Fruit fly (Drosophila melanogaster) whole organism, pupa: ENCODE results near the gene Mst85C.
A peak's percentile ranks its signal among the peaks of the same experiment; 100 is the strongest.

Experiments
- CG10348 ChIP-seq: fragments of 200-800 bp; sonication (Bioruptor generic); IDR thresholded peaks from 2 replicates; pipeline ENCODE4 v1.3.6; 2022; ENCODE audit warnings: missing biosample characterization, missing genetic modification characterization
- CG12605 ChIP-seq: fragments of 200-800 bp; sonication (Bioruptor generic); IDR thresholded peaks from 2 replicates; pipeline ENCODE4 v1.3.6; 2022; ENCODE audit warnings: missing biosample characterization, missing genetic modification characterization
- CG13204 ChIP-seq: fragments of 200-800 bp; sonication (Bioruptor generic); optimal IDR thresholded peaks from 2 replicates; lab custom pipeline; 2018; ENCODE audit warnings: missing biosample characterization, mild to moderate bottlenecking, missing genetic modification characterization, moderate library complexity
- CG14655 ChIP-seq: fragments of 200-800 bp; sonication (Bioruptor generic); optimal IDR thresholded peaks from 3 replicates; lab custom pipeline; 2017; ENCODE audit warnings: mild to moderate bottlenecking, missing biosample characterization, missing genetic modification reagents, missing genetic modification characterization
- CG15710 ChIP-seq: fragments of 200-800 bp; sonication (Bioruptor generic); optimal IDR thresholded peaks from 2 replicates; lab custom pipeline; 2018; ENCODE audit warnings: missing biosample characterization, mild to moderate bottlenecking, missing genetic modification characterization, moderate library complexity
- CG17806 ChIP-seq: fragments of 200-800 bp; sonication (Bioruptor generic); optimal IDR thresholded peaks from 2 replicates; lab custom pipeline; 2018; ENCODE audit warnings: missing biosample characterization, mild to moderate bottlenecking, missing genetic modification characterization, moderate library complexity
- CG32121 ChIP-seq: fragments of 200-800 bp; sonication (Bioruptor generic); IDR thresholded peaks from 2 replicates; pipeline ENCODE4 v1.3.6; 2022; ENCODE audit warnings: missing biosample characterization, missing genetic modification characterization
- CG34367 ChIP-seq: fragments of 200-800 bp; sonication (Bioruptor generic); optimal IDR thresholded peaks from 2 replicates; lab custom pipeline; 2018; ENCODE audit warnings: missing biosample characterization, mild to moderate bottlenecking, missing genetic modification characterization
- CG4496 ChIP-seq: fragments of 200-800 bp; sonication (Bioruptor generic); IDR thresholded peaks from 3 replicates; pipeline ENCODE4 v1.3.6; 2022; ENCODE audit warnings: missing biosample characterization, missing genetic modification characterization
- CG8159 ChIP-seq: fragments of 200-800 bp; sonication (Bioruptor generic); optimal IDR thresholded peaks from 3 replicates; lab custom pipeline; 2018; ENCODE audit warnings: missing biosample characterization, mild to moderate bottlenecking, missing genetic modification characterization, moderate library complexity
- CG8301 ChIP-seq: fragments of 200-800 bp; sonication (Bioruptor generic); optimal IDR thresholded peaks from 2 replicates; lab custom pipeline; 2018; ENCODE audit warnings: missing biosample characterization, mild to moderate bottlenecking, missing genetic modification characterization
- CG9948 ChIP-seq: fragments of 200-800 bp; sonication (Bioruptor generic); optimal IDR thresholded peaks from 2 replicates; lab custom pipeline; 2018; ENCODE audit warnings: missing biosample characterization, mild to moderate bottlenecking, missing genetic modification characterization, moderate library complexity
- D1 ChIP-seq: fragments of 200-800 bp; sonication (Bioruptor generic); optimal IDR thresholded peaks from 2 replicates; lab custom pipeline; 2018; ENCODE audit warnings: missing biosample characterization, mild to moderate bottlenecking, missing genetic modification characterization, moderate library complexity
- EcR ChIP-seq: fragments of 200-800 bp; sonication (Bioruptor generic); optimal IDR thresholded peaks from 3 replicates; lab custom pipeline; 2019; ENCODE audit warnings: missing biosample characterization, missing genetic modification characterization, mild to moderate bottlenecking, moderate library complexity, missing genetic modification reagents
- Ets98B ChIP-seq: fragments of 200-800 bp; sonication (Bioruptor generic); IDR thresholded peaks from 2 replicates; pipeline ENCODE4 v1.3.6; 2022; ENCODE audit warnings: missing biosample characterization, missing genetic modification characterization
- Pif1A ChIP-seq: fragments of 200-800 bp; sonication (Bioruptor generic); optimal IDR thresholded peaks from 3 replicates; lab custom pipeline; 2016; ENCODE audit warnings: missing biosample characterization, missing genetic modification characterization
- Pif1B ChIP-seq: fragments of 200-800 bp; sonication (Bioruptor generic); optimal IDR thresholded peaks from 3 replicates; lab custom pipeline; 2016; ENCODE audit warnings: missing biosample characterization, missing genetic modification characterization
- Snoo ChIP-seq: fragments of 200-800 bp; sonication (Bioruptor generic); optimal IDR thresholded peaks from 3 replicates; lab custom pipeline; 2017; ENCODE audit warnings: missing biosample characterization, mild to moderate bottlenecking, missing genetic modification characterization, inconsistent platforms
- fd96Ca ChIP-seq: fragments of 200-800 bp; sonication (Bioruptor generic); IDR thresholded peaks from 3 replicates; pipeline ENCODE4 v1.3.6; 2022; ENCODE audit warnings: missing biosample characterization, missing genetic modification characterization
- gl ChIP-seq: fragments of 200-800 bp; sonication (Bioruptor generic); optimal IDR thresholded peaks from 2 replicates; lab custom pipeline; 2018; ENCODE audit warnings: missing biosample characterization, mild to moderate bottlenecking, missing genetic modification characterization
- rn ChIP-seq: fragments of 200-800 bp; sonication (Bioruptor generic); IDR thresholded peaks from 2 replicates; pipeline ENCODE4 v1.3.6; 2022; ENCODE audit warnings: missing biosample characterization, missing genetic modification characterization

Gene Mst85C

DNA sequence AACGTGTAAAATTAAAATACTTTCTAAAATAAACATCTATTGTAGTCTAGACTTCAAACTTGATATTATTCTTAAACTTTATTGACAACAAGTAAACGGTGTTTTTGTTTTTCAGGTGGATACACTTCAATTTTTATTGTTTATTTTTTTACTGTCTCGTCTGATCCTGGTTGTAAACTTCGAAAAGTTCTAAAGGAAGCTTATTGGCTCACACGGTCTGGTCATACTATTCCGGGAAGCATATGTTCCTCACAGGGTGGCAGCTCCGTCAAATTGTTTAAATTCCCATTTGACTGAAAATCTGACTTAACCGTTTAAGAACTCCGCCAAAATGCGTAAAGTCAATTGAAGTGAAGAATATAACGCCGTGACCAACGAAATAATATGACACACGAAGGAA lies 40.2 kb upstream of the Mst85C start, which contains the start of gene CG11983:
TSS of gene CG11983 (plus strand) at position 120 of the 400 bp plus-strand sequence.
- TF ChIP-seq EcR (GFP tag; lab: Kevin White, UChicago) (peak; percentile 9), Ets98B (GFP tag; lab: Robert Waterston, UW) (no peak), Pif1B (GFP tag; lab: Kevin White, UChicago) (no peak), CG15710 (tag; lab: Kevin White, UChicago) (peak; percentile 26), gl (tag; lab: Kevin White, UChicago) (peak; percentile 1)

DNA sequence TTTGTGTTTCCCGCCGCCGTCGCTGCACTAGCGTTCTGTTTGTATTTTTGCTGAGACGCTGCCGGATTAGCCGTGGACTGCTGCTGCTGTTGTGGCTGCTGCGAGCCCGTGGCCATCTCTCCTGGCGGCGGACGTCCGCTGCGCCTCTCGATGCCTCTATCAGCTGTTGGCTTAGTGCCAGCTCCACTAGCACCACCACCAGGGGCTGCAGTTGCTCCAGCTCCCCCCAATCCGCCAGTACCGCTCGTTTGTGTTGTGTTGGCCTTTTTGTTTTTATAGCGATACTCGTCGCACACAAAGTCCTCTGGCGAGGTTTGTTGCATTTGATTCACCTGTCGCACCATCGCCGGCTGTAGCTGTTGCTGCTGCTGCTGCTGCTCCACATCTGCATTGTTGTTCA lies 37.8 kb upstream of the Mst85C start:
- TF ChIP-seq Pif1A (no peak), CG13204 (GFP tag; lab: Kevin White, UChicago) (no peak), fd96Ca (GFP tag; lab: Robert Waterston, UW) (peak; percentile 60; the same call in 2 of the 3 replicates), CG9948 (tag; lab: Kevin White, UChicago) (no peak), gl (tag; lab: Kevin White, UChicago) (no peak), CG15710 (tag; lab: Kevin White, UChicago) (no peak), EcR (GFP tag; lab: Kevin White, UChicago) (no peak), CG14655 (no peak), CG17806 (tag; lab: Kevin White, UChicago) (no peak), Snoo (tag; lab: Kevin White, UChicago) (no peak), CG12605 (no peak), CG4496 (GFP tag; lab: Robert Waterston, UW) (peak; percentile 34; the same call in 1 of the 3 replicates), CG8301 (tag; lab: Kevin White, UChicago) (no peak), CG32121 (GFP tag; lab: Robert Waterston, UW) (peak; percentile 89), CG8159 (no peak), CG34367 (tag; lab: Kevin White, UChicago) (no peak), rn (GFP tag; lab: Robert Waterston, UW) (no peak), D1 (tag; lab: Kevin White, UChicago) (no peak), Pif1B (GFP tag; lab: Kevin White, UChicago) (no peak), Ets98B (GFP tag; lab: Robert Waterston, UW) (peak; percentile 48; the same call in 1 of the 2 replicates), CG10348 (GFP tag; lab: Robert Waterston, UW) (no peak)

DNA sequence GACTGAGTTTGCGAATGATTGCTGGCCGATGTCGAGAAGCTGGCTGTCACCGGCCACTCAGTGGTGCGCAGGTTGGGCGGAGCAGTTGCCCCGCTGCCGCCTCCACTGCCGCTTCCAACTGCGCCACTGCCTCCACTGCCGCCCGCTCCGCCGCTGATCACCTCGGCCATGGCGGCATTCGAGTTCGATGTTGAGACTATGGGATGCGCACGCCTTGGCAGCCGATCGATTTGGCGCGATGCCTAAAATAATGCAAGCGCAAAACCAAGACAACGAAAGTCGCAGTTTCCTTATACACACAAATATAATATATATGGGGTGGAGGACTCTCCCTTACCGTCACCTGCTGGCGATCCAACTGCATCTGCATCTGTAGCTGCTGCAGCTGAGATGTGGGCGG lies 36.7 kb upstream of the Mst85C start:
- no peak for TF ChIP-seq gl (tag; lab: Kevin White, UChicago)
- TF ChIP-seq CG32121 (GFP tag; lab: Robert Waterston, UW): peak; percentile 85
- TF ChIP-seq Pif1B (GFP tag; lab: Kevin White, UChicago): no peak
- 0 out of 3 replicates have a peak, but pooled peaks have one; percentile 31 for TF ChIP-seq fd96Ca (GFP tag; lab: Robert Waterston, UW)

DNA sequence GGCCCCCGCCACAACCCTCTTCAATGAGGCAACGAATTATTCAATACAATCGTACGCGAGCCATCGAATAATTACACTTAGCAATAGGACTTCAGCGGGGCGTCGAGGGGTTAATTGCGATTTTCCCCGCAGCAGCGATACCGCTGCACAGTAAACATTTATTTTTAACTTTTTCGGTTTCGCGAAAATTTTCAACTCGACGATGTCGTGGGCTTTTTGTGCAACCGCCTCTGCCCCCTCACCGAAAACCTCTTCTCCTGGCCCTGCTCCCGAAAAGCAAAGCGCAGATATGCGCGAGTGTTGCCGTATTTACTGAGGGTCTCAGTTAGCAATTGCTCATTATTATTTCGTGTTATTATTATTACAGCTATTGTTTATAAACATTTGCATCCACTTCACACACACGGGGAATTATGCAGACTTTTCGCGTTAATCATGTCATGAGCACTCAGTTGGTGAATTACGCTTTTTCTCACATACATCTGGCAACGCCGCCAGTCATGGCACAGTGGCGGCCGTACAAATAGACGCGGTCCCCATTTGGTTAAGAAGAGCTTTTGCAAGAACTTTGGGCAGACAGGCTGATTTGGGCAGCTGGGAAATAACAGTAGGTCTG lies 34.6 kb upstream of the Mst85C start:
- TF ChIP-seq Pif1B (GFP tag; lab: Kevin White, UChicago): no peak
- TF ChIP-seq CG4496 (GFP tag; lab: Robert Waterston, UW): 0 out of 3 replicates have a peak, but pooled peaks have one; percentile 29
- TF ChIP-seq CG17806 (tag; lab: Kevin White, UChicago): peak; percentile 7
- peak; percentile 42 for TF ChIP-seq Snoo (tag; lab: Kevin White, UChicago)
- no peak for TF ChIP-seq gl (tag; lab: Kevin White, UChicago)
- TF ChIP-seq Ets98B (GFP tag; lab: Robert Waterston, UW): no peak
- 0 out of 3 replicates have a peak, but pooled peaks have one; percentile 29 for TF ChIP-seq fd96Ca (GFP tag; lab: Robert Waterston, UW)
- TF ChIP-seq CG13204 (GFP tag; lab: Kevin White, UChicago): no peak
- no peak for TF ChIP-seq CG8301 (tag; lab: Kevin White, UChicago)
- no peak for TF ChIP-seq CG34367 (tag; lab: Kevin White, UChicago)
- no peak for TF ChIP-seq D1 (tag; lab: Kevin White, UChicago)
- no peak for TF ChIP-seq CG12605
- peak; percentile 15 for TF ChIP-seq CG15710 (tag; lab: Kevin White, UChicago)
- TF ChIP-seq CG9948 (tag; lab: Kevin White, UChicago): no peak
- TF ChIP-seq Pif1A: no peak
- no peak for TF ChIP-seq CG14655
- no peak for TF ChIP-seq CG10348 (GFP tag; lab: Robert Waterston, UW)
- TF ChIP-seq rn (GFP tag; lab: Robert Waterston, UW): 0 out of 2 replicates have a peak, but pooled peaks have one; percentile 16
- peak; percentile 28 for TF ChIP-seq EcR (GFP tag; lab: Kevin White, UChicago)
- TF ChIP-seq CG8159: peak; percentile 53
- TF ChIP-seq CG32121 (GFP tag; lab: Robert Waterston, UW): peak; percentile 38; the same call in 1 of the 2 replicates

DNA sequence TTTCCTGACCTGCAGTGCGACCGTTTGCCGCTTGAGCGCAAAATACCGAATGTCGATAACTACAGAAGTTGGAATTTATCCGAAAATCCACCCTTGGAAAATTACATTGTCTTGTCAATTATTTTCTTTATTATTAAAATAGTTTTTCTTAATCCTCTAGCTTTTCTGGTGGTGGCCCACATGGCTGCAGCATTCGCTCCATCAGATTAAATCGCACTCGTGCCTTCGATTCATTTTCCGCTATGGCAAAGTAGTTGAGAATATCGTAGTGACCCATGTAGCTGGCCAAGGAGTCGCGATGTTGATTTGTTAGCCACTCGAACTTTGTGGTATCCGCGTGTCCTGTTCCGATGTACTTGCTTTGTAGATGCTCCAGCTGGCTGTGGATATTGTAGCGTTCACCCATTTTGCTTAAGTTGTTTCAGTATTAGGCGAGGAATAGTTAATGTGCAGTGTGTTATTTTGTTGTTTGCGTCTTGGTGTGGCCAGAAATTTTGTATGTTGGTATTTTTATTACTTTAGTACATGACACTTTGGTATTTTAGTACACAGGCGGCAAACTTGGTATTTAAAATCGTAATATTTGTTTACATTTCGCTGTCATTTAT lies 33.5 kb upstream of the Mst85C start, which contains the start of the genes Kcmf1, Sf3b5 and CG11986:
TSS of gene Kcmf1 (minus strand) at position 51 of the 608 bp plus-strand sequence.
TSS of gene Sf3b5 (minus strand) at position 483 of the 608 bp plus-strand sequence.
TSS of gene CG11986 (plus strand) at position 588 of the 608 bp plus-strand sequence.
- no peak for TF ChIP-seq CG10348 (GFP tag; lab: Robert Waterston, UW)
- no peak for TF ChIP-seq rn (GFP tag; lab: Robert Waterston, UW)
- TF ChIP-seq Pif1A: no peak
- TF ChIP-seq Pif1B (GFP tag; lab: Kevin White, UChicago): no peak
- TF ChIP-seq CG4496 (GFP tag; lab: Robert Waterston, UW): no peak
- no peak for TF ChIP-seq fd96Ca (GFP tag; lab: Robert Waterston, UW)
